Fruit fly (Drosophila melanogaster) whole organism, embryonic: Measurements from ENCODE around the gene msb1l.

Experiments used
- Abd-B ChIP-seq: fragments of 200-800 bp; sonication (Bioruptor generic); optimal IDR thresholded peaks from 2 replicates; lab custom pipeline; 2018; ENCODE audit warnings: missing biosample characterization, mild to moderate bottlenecking, missing genetic modification characterization, moderate library complexity
- Atf6 ChIP-seq: fragments of 200-800 bp; sonication (Bioruptor generic); IDR thresholded peaks from 2 replicates; pipeline ENCODE4 v1.3.6; 2022; ENCODE audit warnings: missing biosample characterization, missing genetic modification characterization
- BtbVII ChIP-seq: fragments of 200-800 bp; sonication (Bioruptor generic); optimal IDR thresholded peaks from 3 replicates; lab custom pipeline; 2017; ENCODE audit warnings: missing biosample characterization, mild to moderate bottlenecking, missing genetic modification characterization
- CG10959 ChIP-seq: fragments of 200-800 bp; sonication (Bioruptor generic); IDR thresholded peaks from 2 replicates; pipeline ENCODE4 v1.3.6; 2022; ENCODE audit warnings: missing biosample characterization, missing genetic modification characterization
- CG12155 ChIP-seq: fragments of 200-800 bp; sonication (Bioruptor generic); optimal IDR thresholded peaks from 3 replicates; lab custom pipeline; 2016; ENCODE audit warnings: missing biosample characterization, missing genetic modification characterization
- CG12236 ChIP-seq: fragments of 200-800 bp; sonication (Bioruptor generic); optimal IDR thresholded peaks from 2 replicates; lab custom pipeline; 2016; ENCODE audit warnings: missing biosample characterization, missing genetic modification characterization
- CG12299 ChIP-seq: fragments of 200-800 bp; sonication (Bioruptor generic); optimal IDR thresholded peaks from 2 replicates; lab custom pipeline; 2018; ENCODE audit warnings: missing biosample characterization, mild to moderate bottlenecking, missing genetic modification characterization
- CG14710 ChIP-seq: fragments of 200-800 bp; sonication (Bioruptor generic); optimal IDR thresholded peaks from 3 replicates; lab custom pipeline; 2019; ENCODE audit warnings: missing biosample characterization, mild to moderate bottlenecking, missing genetic modification characterization, moderate library complexity
- CG14860 ChIP-seq: fragments of 200-800 bp; sonication (Bioruptor generic); IDR thresholded peaks from 3 replicates; pipeline ENCODE4 v1.3.6; 2022; ENCODE audit warnings: missing biosample characterization, missing genetic modification characterization; ENCODE audit not compliant: partially characterized antibody
- CG15269 ChIP-seq: fragments of 200-800 bp; sonication (Bioruptor generic); optimal IDR thresholded peaks from 2 replicates; lab custom pipeline; 2018; ENCODE audit warnings: missing biosample characterization, mild to moderate bottlenecking, missing genetic modification characterization, moderate library complexity
- CG1647 ChIP-seq: fragments of 200-800 bp; sonication (Bioruptor generic); optimal IDR thresholded peaks from 3 replicates; lab custom pipeline; 2016; ENCODE audit warnings: missing biosample characterization, missing genetic modification characterization
- CG17612 ChIP-seq: fragments of 200-800 bp; sonication (Bioruptor generic); IDR thresholded peaks from 2 replicates; pipeline ENCODE4 v1.3.6; 2022; ENCODE audit warnings: missing biosample characterization, missing genetic modification characterization
- CG17829 ChIP-seq: fragments of 200-800 bp; optimal IDR thresholded peaks from 2 replicates; lab custom pipeline; 2019; ENCODE audit warnings: missing biosample characterization, mild to moderate bottlenecking, missing genetic modification characterization, moderate library complexity
- CG18599 ChIP-seq: fragments of 200-800 bp; sonication (Bioruptor generic); optimal IDR thresholded peaks from 3 replicates; lab custom pipeline; 2017; ENCODE audit warnings: missing biosample characterization, missing genetic modification characterization, mild to moderate bottlenecking, moderate library complexity, missing genetic modification reagents
- CG2116 ChIP-seq: fragments of 200-800 bp; sonication (Bioruptor generic); optimal IDR thresholded peaks from 3 replicates; lab custom pipeline; 2018; ENCODE audit warnings: missing biosample characterization, mild to moderate bottlenecking, missing genetic modification characterization
- CG2199 ChIP-seq: fragments of 200-800 bp; sonication (Bioruptor generic); IDR thresholded peaks from 3 replicates; pipeline ENCODE4 v1.3.6; 2022; ENCODE audit warnings: missing biosample characterization, missing genetic modification characterization
- CG2202 ChIP-seq: fragments of 200-800 bp; sonication (Bioruptor generic); optimal IDR thresholded peaks from 2 replicates; lab custom pipeline; 2018; ENCODE audit warnings: missing biosample characterization, mild to moderate bottlenecking, missing genetic modification characterization
- CG32532 ChIP-seq: fragments of 200-800 bp; sonication (Bioruptor generic); IDR thresholded peaks from 2 replicates; pipeline ENCODE4 v1.3.6; 2022; ENCODE audit warnings: missing biosample characterization, missing genetic modification characterization
- CG4282 ChIP-seq: fragments of 200-800 bp; sonication (Bioruptor generic); optimal IDR thresholded peaks from 2 replicates; lab custom pipeline; 2016; ENCODE audit warnings: missing biosample characterization, missing genetic modification characterization
- CG4404 ChIP-seq: fragments of 200-800 bp; sonication (Bioruptor generic); IDR thresholded peaks from 2 replicates; pipeline ENCODE4 v1.3.6; 2022; ENCODE audit warnings: missing biosample characterization, missing genetic modification characterization
- CG4424 ChIP-seq: fragments of 200-800 bp; sonication (Bioruptor generic); optimal IDR thresholded peaks from 3 replicates; lab custom pipeline; 2016; ENCODE audit warnings: missing biosample characterization, missing genetic modification characterization
- CG4730 ChIP-seq: fragments of 200-800 bp; sonication (Bioruptor generic); IDR thresholded peaks from 2 replicates; pipeline ENCODE4 v1.3.6; 2022; ENCODE audit warnings: missing biosample characterization, missing genetic modification characterization
- CG8924 ChIP-seq: fragments of 200-800 bp; optimal IDR thresholded peaks from 3 replicates; lab custom pipeline; 2019; ENCODE audit warnings: missing biosample characterization, mild to moderate bottlenecking, missing genetic modification characterization, moderate library complexity
- CG9876 ChIP-seq: fragments of 200-800 bp; sonication (Bioruptor generic); optimal IDR thresholded peaks from 2 replicates; lab custom pipeline; 2016; ENCODE audit warnings: missing biosample characterization, missing genetic modification characterization
- CHES-1-like ChIP-seq: fragments of 200-800 bp; sonication (Bioruptor generic); optimal IDR thresholded peaks from 2 replicates; lab custom pipeline; 2016; ENCODE audit warnings: missing biosample characterization, missing genetic modification characterization
- GATAe ChIP-seq: fragments of 200-800 bp; sonication (Bioruptor generic); conservative IDR thresholded peaks from 2 replicates; pipeline ENCODE4 v1.3.6; 2022; ENCODE audit warnings: missing biosample characterization, missing genetic modification characterization
- H2.0 ChIP-seq: fragments of 200-800 bp; sonication (Bioruptor generic); IDR thresholded peaks from 2 replicates; pipeline ENCODE4 v1.3.6; 2022; ENCODE audit warnings: missing biosample characterization, missing genetic modification characterization
- HLH4C ChIP-seq: fragments of 200-800 bp; sonication (Bioruptor generic); IDR thresholded peaks from 3 replicates; pipeline ENCODE4 v1.3.6; 2022; ENCODE audit warnings: missing biosample characterization, missing genetic modification characterization; ENCODE audit not compliant: partially characterized antibody
- HmgD ChIP-seq: fragments of 200-800 bp; sonication (Bioruptor generic); optimal IDR thresholded peaks from 3 replicates; lab custom pipeline; 2016; ENCODE audit warnings: missing biosample characterization, missing genetic modification characterization
- Mad ChIP-seq: fragments of 200-800 bp; sonication (Bioruptor generic); optimal IDR thresholded peaks from 2 replicates; lab custom pipeline; 2016; ENCODE audit warnings: missing biosample characterization, missing genetic modification characterization
- Ravus ChIP-seq: fragments of 200-800 bp; sonication (Bioruptor generic); IDR thresholded peaks from 2 replicates; pipeline ENCODE4 v1.3.6; 2022; ENCODE audit warnings: missing biosample characterization, missing genetic modification characterization
- Sry-β ChIP-seq: fragments of 200-800 bp; sonication (Bioruptor generic); optimal IDR thresholded peaks from 2 replicates; lab custom pipeline; 2018; ENCODE audit warnings: missing biosample characterization, mild to moderate bottlenecking, missing genetic modification characterization, moderate library complexity
- Tbp ChIP-seq: fragments of >200 bp; optimal IDR thresholded peaks from 2 replicates; lab custom pipeline; 2018; ENCODE audit warnings: missing biosample characterization, missing genetic modification characterization
- bigmax ChIP-seq: fragments of 200-800 bp; sonication (Bioruptor generic); optimal IDR thresholded peaks from 2 replicates; lab custom pipeline; 2018; ENCODE audit warnings: missing biosample characterization, mild to moderate bottlenecking, missing genetic modification characterization
- caup ChIP-seq: fragments of 200-800 bp; sonication (Bioruptor generic); optimal IDR thresholded peaks from 3 replicates; lab custom pipeline; 2017; ENCODE audit warnings: missing biosample characterization, mild to moderate bottlenecking, missing genetic modification characterization, moderate library complexity; ENCODE audit not compliant: severe bottlenecking
- chm ChIP-seq: fragments of 200-800 bp; sonication (Bioruptor generic); IDR thresholded peaks from 2 replicates; pipeline ENCODE4 v1.3.6; 2022; ENCODE audit warnings: missing biosample characterization, missing genetic modification characterization
- cwo ChIP-seq: fragments of 200-800 bp; sonication (Bioruptor generic); optimal IDR thresholded peaks from 3 replicates; lab custom pipeline; 2017; ENCODE audit warnings: missing biosample characterization, missing genetic modification characterization, mild to moderate bottlenecking, moderate library complexity, missing genetic modification reagents
- danr ChIP-seq: fragments of 200-800 bp; sonication (Bioruptor generic); IDR thresholded peaks from 2 replicates; pipeline ENCODE4 v1.3.6; 2022; ENCODE audit warnings: missing biosample characterization, missing genetic modification characterization
- disco-r ChIP-seq: fragments of 200-800 bp; sonication (Bioruptor generic); optimal IDR thresholded peaks from 2 replicates; lab custom pipeline; 2016; ENCODE audit warnings: missing biosample characterization, missing genetic modification characterization
- fd3F ChIP-seq: fragments of 200-800 bp; sonication (Bioruptor generic); optimal IDR thresholded peaks from 2 replicates; lab custom pipeline; 2018; ENCODE audit warnings: missing biosample characterization, mild to moderate bottlenecking, missing genetic modification characterization, moderate library complexity
- lbe ChIP-seq: fragments of 200-800 bp; sonication (Bioruptor generic); optimal IDR thresholded peaks from 2 replicates; lab custom pipeline; 2016; ENCODE audit warnings: missing biosample characterization, mild to moderate bottlenecking, missing genetic modification characterization
- lov ChIP-seq, 2 experiments: fragments of 200-800 bp in 1 of 2; fragments of >200 bp in 1 of 2; sonication (Bioruptor generic) in 1 of 2; IDR thresholded peaks in 1 of 2; optimal IDR thresholded peaks in 1 of 2; 2 replicates in 1 of 2; 3 replicates in 1 of 2; pipeline versions ENCODE4 v1.3.6 to Lab custom; 2017 to 2022; ENCODE audit warnings: missing biosample characterization in 1 of 2, missing genetic modification characterization in 1 of 2
- nerfin-2 ChIP-seq: fragments of 200-800 bp; sonication (Bioruptor generic); IDR thresholded peaks from 2 replicates; pipeline ENCODE4 v1.3.6; 2022; ENCODE audit warnings: missing biosample characterization, missing genetic modification characterization; ENCODE audit not compliant: partially characterized antibody
- oc ChIP-seq: fragments of 200-800 bp; sonication (Bioruptor generic); optimal IDR thresholded peaks from 2 replicates; lab custom pipeline; 2018; ENCODE audit warnings: missing biosample characterization, mild to moderate bottlenecking, missing genetic modification characterization, moderate library complexity
- p53 ChIP-seq: fragments of 200-800 bp; sonication (Bioruptor generic); optimal IDR thresholded peaks from 2 replicates; lab custom pipeline; 2016; ENCODE audit warnings: missing biosample characterization, missing genetic modification characterization
- row ChIP-seq: fragments of 200-800 bp; sonication (Bioruptor generic); IDR thresholded peaks from 3 replicates; pipeline ENCODE4 v1.3.6; 2022; ENCODE audit warnings: missing biosample characterization, missing genetic modification characterization
- sens-2 ChIP-seq: fragments of 200-800 bp; sonication (Bioruptor generic); IDR thresholded peaks from 2 replicates; pipeline ENCODE4 v1.3.6; 2022; ENCODE audit warnings: missing biosample characterization, missing genetic modification characterization
- sr ChIP-seq: fragments of 200-800 bp; sonication (Bioruptor generic); IDR thresholded peaks from 3 replicates; pipeline ENCODE4 v1.3.6; 2022; ENCODE audit warnings: missing biosample characterization, missing genetic modification characterization

Gene msb1l

DNA sequence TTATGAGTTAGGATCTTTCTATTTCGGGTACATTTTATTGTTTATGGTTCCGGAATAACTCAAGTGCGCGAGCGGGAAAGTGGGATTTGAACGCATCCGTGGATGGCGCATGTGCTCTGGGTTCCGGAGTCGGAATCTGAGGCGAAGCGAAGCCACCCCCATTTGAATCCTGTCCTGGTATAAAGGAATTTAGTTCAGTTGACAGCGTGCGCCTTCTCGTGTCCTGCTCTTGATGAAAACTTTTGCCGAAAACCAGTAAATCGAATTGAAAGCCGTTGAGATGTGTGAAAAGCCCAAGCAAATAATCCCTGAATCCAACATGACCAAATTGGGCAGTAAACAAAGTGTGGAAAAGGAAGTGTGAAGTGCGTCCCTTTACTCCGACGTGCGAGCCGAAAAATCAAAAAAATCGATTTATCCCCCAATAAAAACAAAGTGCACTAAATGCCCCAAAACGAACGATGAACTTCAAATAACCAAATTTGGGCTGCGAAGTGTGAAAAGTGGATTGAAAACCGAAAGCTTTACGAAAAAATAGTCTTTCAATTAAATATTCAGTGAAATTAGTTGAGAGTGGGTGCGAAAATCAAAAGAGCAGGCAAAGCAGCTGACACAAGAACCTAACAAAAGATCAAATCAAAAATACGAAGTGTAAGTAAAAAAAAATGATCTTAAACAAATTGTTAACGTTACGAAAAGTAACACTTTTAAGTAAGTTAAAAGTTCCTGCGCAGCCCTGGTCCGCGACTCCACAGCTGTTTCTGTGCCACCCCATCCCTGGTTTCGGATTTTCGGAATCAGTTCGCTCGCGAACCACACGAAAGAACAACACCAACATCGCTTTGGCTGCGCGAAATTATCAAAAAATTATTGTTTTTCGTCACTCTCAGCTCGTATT lies 9.2 kb downstream of the msb1l start, which contains the start of gene Lar (continued):
- TF ChIP-seq CG14860 (no peak), lov (optimal IDR thresholded peaks at IDR 0.05; lab: Kevin White, UChicago) (no peak), lov (GFP tag; IDR thresholded peaks at IDR 0.05; lab: Robert Waterston, UW) (0 out of 3 replicates have a peak, but pooled peaks have one; percentile 17), CG17612 (GFP tag; lab: Robert Waterston, UW) (no peak), CG12236 (GFP tag; lab: Kevin White, UChicago) (no peak), nerfin-2 (GFP tag; lab: Robert Waterston, UW) (no peak), Ravus (GFP tag; lab: Robert Waterston, UW) (no peak), CG2202 (tag; lab: Kevin White, UChicago) (no peak), CG2116 (GFP tag; lab: Kevin White, UChicago) (peak; percentile 36), lbe (no peak), CG32532 (GFP tag; lab: Robert Waterston, UW) (peak; percentile 78), Abd-B (GFP tag; lab: Kevin White, UChicago) (no peak), sr (GFP tag; lab: Robert Waterston, UW) (no peak), chm (GFP tag; lab: Robert Waterston, UW) (0 out of 2 replicates have a peak, but pooled peaks have one; percentile 45), CG9876 (GFP tag; lab: Kevin White, UChicago) (peak; percentile 10), CG4404 (GFP tag; lab: Robert Waterston, UW) (0 out of 2 replicates have a peak, but pooled peaks have one; percentile 20), fd3F (GFP tag; lab: Kevin White, UChicago) (peak; percentile 50), CG1647 (GFP tag; lab: Kevin White, UChicago) (no peak), Atf6 (GFP tag; lab: Robert Waterston, UW) (peak; percentile 68), CG12299 (tag; lab: Kevin White, UChicago) (peak; percentile 19), CG4730 (GFP tag; lab: Robert Waterston, UW) (0 out of 2 replicates have a peak, but pooled peaks have one; percentile 9), danr (GFP tag; lab: Robert Waterston, UW) (no peak), p53 (peak; percentile 64), CG12155 (GFP tag; lab: Kevin White, UChicago) (peak; percentile 56), CG4282 (GFP tag; lab: Kevin White, UChicago) (peak; percentile 50), CG15269 (tag; lab: Kevin White, UChicago) (peak; percentile 61), caup (GFP tag; lab: Kevin White, UChicago) (peak; percentile 57), disco-r (no peak), HLH4C (no peak; the same call in 2 of the 3 replicates), BtbVII (GFP tag; lab: Kevin White, UChicago) (no peak), CG2199 (GFP tag; lab: Robert Waterston, UW) (no peak), Tbp (GFP tag; lab: Kevin White, UChicago) (no peak), cwo (no peak), bigmax (GFP tag; lab: Kevin White, UChicago) (no peak), Sry-β (GFP tag; lab: Kevin White, UChicago) (peak; percentile 26), CG17829 (tag; lab: Kevin White, UChicago) (peak; percentile 69), GATAe (GFP tag; lab: Robert Waterston, UW) (no peak), CG18599 (GFP tag; lab: Kevin White, UChicago) (peak; percentile 62), CG10959 (GFP tag; lab: Robert Waterston, UW) (no peak), CG8924 (tag; lab: Kevin White, UChicago) (peak; percentile 65), CG14710 (tag; lab: Kevin White, UChicago) (peak; percentile 71), oc (tag; lab: Kevin White, UChicago) (no peak), HmgD (peak; percentile 76), Mad (GFP tag; lab: Kevin White, UChicago) (peak; percentile 54), row (peak; percentile 87), CHES-1-like (GFP tag; lab: Kevin White, UChicago) (peak; percentile 53), CG4424 (GFP tag; lab: Kevin White, UChicago) (peak; percentile 71), H2.0 (GFP tag; lab: Robert Waterston, UW) (peak; percentile 53; the same call in 1 of the 2 replicates), sens-2 (GFP tag; lab: Robert Waterston, UW) (no peak)
